Fruit fly (Drosophila melanogaster): ENCODE data around the gene daed.
A peak's percentile ranks its signal among the peaks of the same experiment; 100 is the strongest.

Gene daed

DNA sequence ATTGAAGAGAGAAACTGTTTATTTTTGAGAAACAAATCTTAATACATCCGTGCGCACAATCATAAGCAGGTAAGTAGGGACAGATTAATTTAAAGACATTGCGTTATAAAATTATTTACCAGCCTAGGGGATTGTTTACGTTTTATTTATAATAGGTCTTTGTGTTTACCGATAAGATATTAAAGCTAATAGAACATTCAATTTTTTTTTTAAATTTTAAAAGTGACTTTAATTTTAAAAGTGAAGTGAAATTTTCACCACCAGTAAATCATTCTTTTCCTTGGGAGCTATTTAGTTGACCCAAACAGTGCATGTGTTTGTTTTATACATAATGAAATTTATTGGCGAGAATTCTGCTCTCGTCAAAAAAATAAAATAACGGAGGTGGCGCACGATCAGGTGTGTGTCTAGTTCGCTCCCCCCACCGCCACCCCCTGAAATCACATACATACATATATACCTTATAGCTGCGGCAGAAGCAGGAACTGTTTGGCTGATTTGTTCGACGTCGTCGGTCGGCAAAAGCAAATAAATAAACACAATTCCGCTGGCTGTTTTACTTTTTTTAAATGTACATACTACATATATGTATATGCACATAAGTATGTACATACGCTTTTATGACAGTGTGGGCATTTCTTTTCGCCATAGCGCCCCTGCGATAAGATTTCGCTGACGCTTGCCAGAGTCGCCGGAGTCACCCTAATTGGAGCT, 40.0 kb downstream of the daed start (continued):
- TF ChIP-seq chm (GFP tag; IDR thresholded peaks at IDR 0.05) (no peak), Jarid2 (GFP tag; optimal IDR thresholded peaks at IDR 0.05) (peak; percentile 15), CG17829 (tag; optimal IDR thresholded peaks at IDR 0.05) (peak; percentile 35), CG6175 (GFP tag; IDR thresholded peaks at IDR 0.05) (0 out of 3 replicates have a peak, but pooled peaks have one; percentile 48), Xbp1 (GFP tag; optimal IDR thresholded peaks at IDR 0.05) (peak; percentile 24), HmgD (GFP tag; optimal IDR thresholded peaks at IDR 0.05) (no peak), CG13296 (GFP tag; optimal IDR thresholded peaks at IDR 0.05) (peak; percentile 68), Doc3 (GFP tag; IDR thresholded peaks at IDR 0.05; ENCODE audit: partially characterized antibody) (no peak), B-H1 (GFP tag; IDR thresholded peaks at IDR 0.05) (no peak), Ptx1 (GFP tag; IDR thresholded peaks at IDR 0.05) (peak; percentile 54; the same call in 1 of the 2 replicates), unpg (GFP tag; optimal IDR thresholded peaks at IDR 0.05) (peak; percentile 57), Pdp1 (GFP tag; optimal IDR thresholded peaks at IDR 0.05) (peak; percentile 8 to 16), luna (GFP tag; optimal IDR thresholded peaks at IDR 0.05) (no peak), CG43689 (GFP tag; IDR thresholded peaks at IDR 0.05) (no peak), CG11247 (GFP tag; IDR thresholded peaks at IDR 0.05) (no peak; the same call in 1 of the 2 replicates), CG15601 (tag; optimal IDR thresholded peaks at IDR 0.05) (peak; percentile 2), grau (tag; optimal IDR thresholded peaks at IDR 0.05) (peak; percentile 77), sima (GFP tag; optimal IDR thresholded peaks at IDR 0.05) (no peak), dimm (GFP tag; IDR thresholded peaks at IDR 0.05) (no peak), az2 (GFP tag; optimal IDR thresholded peaks at IDR 0.05) (no peak), CG13894 (tag; optimal IDR thresholded peaks at IDR 0.05) (peak; percentile 27), croc (GFP tag; conservative IDR thresholded peaks at IDR 0.05) (0 out of 3 replicates have a peak, but pooled peaks have one; percentile 15), toy (GFP tag; IDR thresholded peaks at IDR 0.05) (0 out of 2 replicates have a peak, but pooled peaks have one; percentile 45), CG12299 (tag; optimal IDR thresholded peaks at IDR 0.05) (peak; percentile 5), nom (GFP tag; optimal IDR thresholded peaks at IDR 0.05) (peak; percentile 60), CG12104 (GFP tag; optimal IDR thresholded peaks at IDR 0.05) (no peak), nerfin-2 (GFP tag; IDR thresholded peaks at IDR 0.05; ENCODE audit: partially characterized antibody) (no peak), bsh (GFP tag; optimal IDR thresholded peaks at IDR 0.05) (peak in 1 of 2 experiments; percentile 28), Taf1 (GFP tag; IDR thresholded peaks at IDR 0.05) (peak; percentile 20; the same call in 1 of the 2 replicates), CG33557 (GFP tag; optimal IDR thresholded peaks at IDR 0.05) (no peak), CG1602 (GFP tag; optimal IDR thresholded peaks at IDR 0.05) (peak; percentile 18), Sox102F (GFP tag; optimal IDR thresholded peaks at IDR 0.05) (peak; percentile 50), crol (GFP tag; IDR thresholded peaks at IDR 0.05) (peak; percentile 26; the same call in 1 of the 2 replicates), CG31441 (GFP tag; IDR thresholded peaks at IDR 0.05) (peak; percentile 58), CG9817 (tag; optimal IDR thresholded peaks at IDR 0.05) (peak; percentile 53), nau (GFP tag; optimal IDR thresholded peaks at IDR 0.05) (peak; percentile 60), CG18476 (GFP tag; optimal IDR thresholded peaks at IDR 0.05) (peak; percentile 6), gsb-n (tag; optimal IDR thresholded peaks at IDR 0.05) (no peak), CG9932 (GFP tag; IDR thresholded peaks at IDR 0.05) (peak; percentile 62), CG14441 (GFP tag; IDR thresholded peaks at IDR 0.05) (peak; percentile 27; the same call in 1 of the 2 replicates), CG12659 (GFP tag; optimal IDR thresholded peaks at IDR 0.05) (peak; percentile 67), CG18262 (tag; optimal IDR thresholded peaks at IDR 0.05) (peak; percentile 48), CG2116 (GFP tag; optimal IDR thresholded peaks at IDR 0.05) (peak; percentile 23), Abd-B (GFP tag; optimal IDR thresholded peaks at IDR 0.05) (peak; percentile 4), CG12744 (GFP tag; optimal IDR thresholded peaks at IDR 0.05) (peak; percentile 66), kni (GFP tag; optimal IDR thresholded peaks at IDR 0.05) (no peak), jumu (GFP tag; optimal IDR thresholded peaks at IDR 0.05) (no peak), lov (optimal IDR thresholded peaks at IDR 0.05) (no peak), lov (GFP tag; IDR thresholded peaks at IDR 0.05) (no peak)
